Fruit fly (Drosophila melanogaster) S2 (cell line): ENCODE data around the gene CG43923.

Source experiments
- CG8478 ChIP-seq: fragments of >200 bp; optimal IDR thresholded peaks from 2 replicates; lab custom pipeline; 2018
- CTCF ChIP-seq, 2 experiments: fragments of >200 bp; optimal IDR thresholded peaks; 2 replicates each; lab custom pipeline; 2018

DNA sequence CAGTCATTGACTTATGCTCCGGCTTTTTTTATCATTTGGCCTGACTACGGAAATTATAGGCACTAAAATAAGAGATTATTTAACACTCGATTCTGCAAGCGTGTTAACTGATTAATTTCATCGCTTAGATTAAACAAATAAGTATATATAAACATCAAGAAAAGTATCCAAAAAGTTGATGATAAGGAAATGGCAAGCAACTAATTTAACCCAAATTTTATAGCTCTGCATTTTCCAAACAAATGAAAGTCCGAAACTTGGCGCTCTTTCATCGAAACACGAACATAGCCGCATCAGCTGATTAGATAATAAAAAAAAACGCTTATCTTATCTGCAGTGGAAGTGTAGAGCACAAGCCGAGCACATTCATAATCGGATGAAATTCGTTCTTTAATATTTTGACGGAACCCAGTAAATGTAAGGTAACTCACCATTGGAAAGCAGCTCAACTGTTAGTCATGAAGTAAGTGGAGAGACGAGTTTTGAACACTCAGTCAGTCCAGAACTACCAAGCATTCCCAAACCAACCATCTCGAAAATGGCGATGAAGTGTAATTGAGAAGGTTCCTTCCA lies 46.2 kb downstream of the CG43923 start, which contains the start of gene CG18480:
- TF ChIP-seq CG8478 = no peak
- no peak for TF ChIP-seq CTCF (optimal IDR thresholded peaks at IDR 0.05; lab: Kevin White, UChicago)
